Fruit fly (Drosophila melanogaster) whole organism, adult: ENCODE data around the gene mRpS23.

ENCODE experiments used
- CG33017 ChIP-seq: fragments of 200-800 bp; sonication (Bioruptor generic); optimal IDR thresholded peaks from 2 replicates; lab custom pipeline; 2018; ENCODE audit warnings: missing biosample characterization, mild to moderate bottlenecking, missing genetic modification characterization, moderate library complexity
- Hr96 ChIP-seq: fragments of 200-800 bp; sonication (Bioruptor generic); optimal IDR thresholded peaks from 2 replicates; lab custom pipeline; 2016; ENCODE audit warnings: missing biosample characterization, missing genetic modification characterization
- cic ChIP-seq: fragments of 200-800 bp; sonication (Bioruptor generic); optimal IDR thresholded peaks from 2 replicates; lab custom pipeline; 2017; ENCODE audit warnings: missing biosample characterization, mild to moderate bottlenecking, missing genetic modification characterization, moderate library complexity

DNA sequence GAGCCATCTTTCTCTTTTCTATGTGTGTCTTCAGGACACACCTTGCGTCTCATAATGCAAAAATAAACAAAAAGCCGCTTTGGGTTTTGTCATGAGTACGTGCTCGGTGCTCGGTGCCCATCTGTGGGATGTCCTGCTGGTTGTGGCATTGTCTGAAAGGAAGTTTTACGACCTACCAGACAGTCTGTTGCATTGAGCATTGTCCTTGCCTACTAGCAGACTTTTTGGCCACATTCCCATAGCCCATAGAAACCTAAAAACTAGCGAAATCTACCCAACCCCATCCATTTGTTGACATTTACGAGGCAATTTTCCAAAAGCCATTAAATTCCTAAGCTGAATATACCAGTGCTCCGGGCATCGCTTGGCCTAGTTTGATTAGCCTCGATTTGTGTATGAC is 16.2 kb upstream of the mRpS23 start:
- TF ChIP-seq Hr96 (GFP tag; lab: Kevin White, UChicago) (no peak), cic (GFP tag; lab: Kevin White, UChicago) (no peak), CG33017 (no peak)
